Fruit fly (Drosophila melanogaster): ENCODE measurements around the gene CG9609.

Gene CG9609

dm6 chrX:16782175-16782916 lies 4.5 kb downstream of the CG9609 start (continued):
- no peak for TF ChIP-seq CG30431 (GFP tag; optimal IDR thresholded peaks at IDR 0.05)
- peak; percentile 37 for TF ChIP-seq CG8944 (GFP tag; optimal IDR thresholded peaks at IDR 0.05)
- peak; percentile 13 for TF ChIP-seq CG17802 (tag; optimal IDR thresholded peaks at IDR 0.05)
- peak; percentile 21 for TF ChIP-seq CG18619 (GFP tag; optimal IDR thresholded peaks at IDR 0.05)
- TF ChIP-seq esg (GFP tag; conservative IDR thresholded peaks at IDR 0.05) = peak; percentile 35
- peak; percentile 53; the same call in 1 of the 3 replicates for TF ChIP-seq gce (GFP tag; IDR thresholded peaks at IDR 0.05)
- TF ChIP-seq CG2889 (GFP tag; IDR thresholded peaks at IDR 0.05) = no peak
- peak; percentile 23 for TF ChIP-seq CG9437 (GFP tag; optimal IDR thresholded peaks at IDR 0.05)
- TF ChIP-seq CG12155 (GFP tag; optimal IDR thresholded peaks at IDR 0.05) = peak; percentile 38
- TF ChIP-seq Ets65A (GFP tag) = peak; percentile 76
- no peak for TF ChIP-seq cad (GFP tag; optimal IDR thresholded peaks at IDR 0.05)
- TF ChIP-seq crol (GFP tag; IDR thresholded peaks at IDR 0.05) = no peak
- peak; percentile 14 for TF ChIP-seq CG18011 (GFP tag; optimal IDR thresholded peaks at IDR 0.05)
- no peak for TF ChIP-seq gcm (GFP tag; optimal IDR thresholded peaks at IDR 0.05)
- TF ChIP-seq ATbp (GFP tag; optimal IDR thresholded peaks at IDR 0.05) = peak; percentile 49
- no peak for TF ChIP-seq B-H2 (GFP tag; optimal IDR thresholded peaks at IDR 0.05)
- TF ChIP-seq Ravus (GFP tag; IDR thresholded peaks at IDR 0.05) = no peak
- peak; percentile 67 for TF ChIP-seq lab (GFP tag; optimal IDR thresholded peaks at IDR 0.05)
- no peak for TF ChIP-seq HLHmδ (GFP tag; optimal IDR thresholded peaks at IDR 0.05)
- TF ChIP-seq NC2β (GFP tag; optimal IDR thresholded peaks at IDR 0.05) = no peak
- no peak for TF ChIP-seq CG11247 (GFP tag; IDR thresholded peaks at IDR 0.05)
- peak; percentile 44 for TF ChIP-seq cwo (GFP tag; optimal IDR thresholded peaks at IDR 0.05)
- TF ChIP-seq ci (GFP tag; IDR thresholded peaks at IDR 0.05) = 0 out of 3 replicates have a peak, but pooled peaks have one; percentile 65
- no peak for TF ChIP-seq CTCF (GFP tag; optimal IDR thresholded peaks at IDR 0.05)
- peak; percentile 36; the same call in 1 of the 3 replicates for TF ChIP-seq CG7357 (GFP tag; IDR thresholded peaks at IDR 0.05)
- TF ChIP-seq CG3163 (GFP tag; optimal IDR thresholded peaks at IDR 0.05) = peak; percentile 43
- peak; percentile 60 for TF ChIP-seq CG7839 (tag; optimal IDR thresholded peaks at IDR 0.05)
- TF ChIP-seq CG3847 (GFP tag; IDR thresholded peaks at IDR 0.05) = peak; percentile 49
- TF ChIP-seq CG31365 (tag; optimal IDR thresholded peaks at IDR 0.05) = peak; percentile 30
- no peak for TF ChIP-seq CG14860 (GFP tag; IDR thresholded peaks at IDR 0.05; ENCODE audit: partially characterized antibody)
- TF ChIP-seq CG4328 (GFP tag; optimal IDR thresholded peaks at IDR 0.05) = peak; percentile 7
- TF ChIP-seq CG13123 (GFP tag; optimal IDR thresholded peaks at IDR 0.05) = no peak
- peak; percentile 39 for TF ChIP-seq CG9876 (GFP tag; optimal IDR thresholded peaks at IDR 0.05)
- peak; percentile 56 for TF ChIP-seq Meics (GFP tag; optimal IDR thresholded peaks at IDR 0.05)
- peak; percentile 26 for TF ChIP-seq Fer3 (tag; optimal IDR thresholded peaks at IDR 0.05)
- TF ChIP-seq hb (GFP tag; IDR thresholded peaks at IDR 0.05; ENCODE audit: partially characterized antibody) = no peak
- no peak for TF ChIP-seq peb (GFP tag; IDR thresholded peaks at IDR 0.05)
- no peak for TF ChIP-seq CG6791 (GFP tag; IDR thresholded peaks at IDR 0.05; ENCODE audit: partially characterized antibody)
- peak; percentile 37 for TF ChIP-seq CG4820 (GFP tag; optimal IDR thresholded peaks at IDR 0.05)
- TF ChIP-seq CG1233 (GFP tag; optimal IDR thresholded peaks at IDR 0.05) = peak; percentile 25
- peak; percentile 58 for TF ChIP-seq CG2678 (tag; optimal IDR thresholded peaks at IDR 0.05)
- TF ChIP-seq CG15601 (tag; optimal IDR thresholded peaks at IDR 0.05) = no peak
- TF ChIP-seq gsb-n (tag; optimal IDR thresholded peaks at IDR 0.05) = peak; percentile 5
- TF ChIP-seq CkIIα-i1 (GFP tag; IDR thresholded peaks at IDR 0.05) = no peak
- no peak for TF ChIP-seq Fer2 (tag; optimal IDR thresholded peaks at IDR 0.05)
- no peak for TF ChIP-seq pzg (GFP tag; optimal IDR thresholded peaks at IDR 0.05)
- TF ChIP-seq ken (GFP tag; IDR thresholded peaks at IDR 0.05) = peak; percentile 33; the same call in 1 of the 3 replicates
- peak; percentile 32 for TF ChIP-seq CG17385 (GFP tag; optimal IDR thresholded peaks at IDR 0.05)
- TF ChIP-seq Sry-δ (GFP tag; optimal IDR thresholded peaks at IDR 0.05) = no peak
- no peak for TF ChIP-seq Gsc (GFP tag; IDR thresholded peaks at IDR 0.05)
